Fruit fly (Drosophila melanogaster): Measurements from ENCODE around the gene RpL40.

The RpL40 gene

DNA sequence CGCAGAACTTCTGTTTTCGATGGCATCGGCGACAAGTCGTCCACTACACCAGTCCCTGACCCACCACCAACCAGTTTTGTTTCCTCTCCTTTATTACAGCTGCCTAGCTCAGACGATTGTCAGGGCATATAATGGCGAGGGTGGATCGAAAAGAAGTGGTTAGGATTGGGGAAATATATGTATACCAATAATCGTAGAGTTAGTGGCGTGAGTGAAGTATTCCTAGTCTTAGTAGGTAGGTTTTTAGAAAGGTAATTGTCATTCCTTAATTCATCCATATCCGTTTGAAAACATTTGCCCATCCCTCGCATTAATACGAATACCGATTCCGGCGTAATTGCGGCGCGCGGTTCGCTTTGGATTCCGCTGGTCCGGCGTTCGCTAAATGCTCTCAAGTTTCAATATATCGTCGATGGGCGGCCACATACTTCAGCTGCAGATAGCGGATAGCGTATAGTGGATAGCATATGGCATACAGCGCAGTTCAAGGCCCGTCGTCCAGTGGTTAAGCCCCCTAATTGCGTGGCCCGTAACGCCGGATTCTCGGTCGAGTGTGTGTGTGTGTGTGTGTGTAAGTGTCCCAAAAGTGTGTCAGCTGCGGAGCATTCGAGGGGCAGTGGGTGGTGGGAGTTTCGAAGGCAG lies 25.5 kb downstream of the RpL40 start (continued):
- no peak for TF ChIP-seq seq (GFP tag; IDR thresholded peaks at IDR 0.05)
- TF ChIP-seq CG8290 (GFP tag; optimal IDR thresholded peaks at IDR 0.05) = no peak
- peak in 1 of 2 experiments; percentile 46 for TF ChIP-seq CG8290 (tag; optimal IDR thresholded peaks at IDR 0.05)
- TF ChIP-seq CG1603 (tag; optimal IDR thresholded peaks at IDR 0.05) = peak; percentile 39
- TF ChIP-seq CG17361 (GFP tag; IDR thresholded peaks at IDR 0.05) = 0 out of 3 replicates have a peak, but pooled peaks have one; percentile 17
- peak in 1 of 2 experiments; percentile 1 for TF ChIP-seq Pdp1 (GFP tag; optimal IDR thresholded peaks at IDR 0.05)
- TF ChIP-seq CoRest (tag; optimal IDR thresholded peaks at IDR 0.05) = peak; percentile 9

DNA sequence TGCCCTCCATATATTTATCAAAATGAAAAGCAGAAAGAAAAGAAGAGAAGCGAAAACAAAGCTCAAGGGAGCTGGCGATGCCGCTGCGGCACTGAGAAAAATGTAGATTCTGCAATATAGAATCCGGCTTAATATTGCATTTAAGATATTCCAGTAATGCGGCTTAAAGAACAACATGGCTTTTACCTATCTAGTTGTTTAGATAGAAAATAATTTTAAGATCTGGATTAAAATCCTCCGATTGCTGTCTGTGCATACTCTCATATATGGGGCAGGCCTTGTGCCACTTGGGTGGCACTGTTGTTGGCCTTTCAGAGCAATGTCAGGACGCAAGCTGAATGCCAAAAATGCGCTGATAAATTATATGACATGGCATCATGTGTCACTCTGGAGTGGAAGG lies 27.4 kb downstream of the RpL40 start:
- TF ChIP-seq CG11696 (GFP tag; IDR thresholded peaks at IDR 0.05) (0 out of 2 replicates have a peak, but pooled peaks have one; percentile 9), Opbp (GFP tag; IDR thresholded peaks at IDR 0.05; ENCODE audit: partially characterized antibody) (no peak), E2f2 (GFP tag; IDR thresholded peaks at IDR 0.05) (no peak), en (GFP tag; optimal IDR thresholded peaks at IDR 0.05) (no peak), Hand (GFP tag; optimal IDR thresholded peaks at IDR 0.05) (no peak), CG4730 (GFP tag; IDR thresholded peaks at IDR 0.05) (peak; percentile 9; the same call in 1 of the 2 replicates), Ets65A (GFP tag) (peak; percentile 49), CG12659 (GFP tag; optimal IDR thresholded peaks at IDR 0.05) (no peak), CTCF (GFP tag; optimal IDR thresholded peaks at IDR 0.05) (no peak), lab (GFP tag; optimal IDR thresholded peaks at IDR 0.05) (peak; percentile 28), HLH54F (GFP tag; optimal IDR thresholded peaks at IDR 0.05) (no peak), CG2712 (tag; optimal IDR thresholded peaks at IDR 0.05) (no peak), ssp (GFP tag; IDR thresholded peaks at IDR 0.05) (peak; percentile 5; the same call in 1 of the 2 replicates), CG16815 (GFP tag; optimal IDR thresholded peaks at IDR 0.05) (no peak), CG3847 (GFP tag; IDR thresholded peaks at IDR 0.05) (0 out of 2 replicates have a peak, but pooled peaks have one; percentile 7), CG14014 (GFP tag; IDR thresholded peaks at IDR 0.05) (peak; percentile 18; the same call in 1 of the 2 replicates), CG15601 (tag; optimal IDR thresholded peaks at IDR 0.05) (no peak), trh (GFP tag; optimal IDR thresholded peaks at IDR 0.05) (no peak), esg (GFP tag; conservative IDR thresholded peaks at IDR 0.05) (no peak), CG18599 (GFP tag; optimal IDR thresholded peaks at IDR 0.05) (peak; percentile 20), sens (GFP tag) (peak; percentile 59), CG1832 (GFP tag; optimal IDR thresholded peaks at IDR 0.05) (no peak), eve (GFP tag; optimal IDR thresholded peaks at IDR 0.05) (no peak), CG1792 (GFP tag; optimal IDR thresholded peaks at IDR 0.05) (no peak), CG17912 (GFP tag; optimal IDR thresholded peaks at IDR 0.05) (no peak), slbo (GFP tag; IDR thresholded peaks at IDR 0.05) (peak; percentile 27; the same call in 1 of the 2 replicates)

DNA sequence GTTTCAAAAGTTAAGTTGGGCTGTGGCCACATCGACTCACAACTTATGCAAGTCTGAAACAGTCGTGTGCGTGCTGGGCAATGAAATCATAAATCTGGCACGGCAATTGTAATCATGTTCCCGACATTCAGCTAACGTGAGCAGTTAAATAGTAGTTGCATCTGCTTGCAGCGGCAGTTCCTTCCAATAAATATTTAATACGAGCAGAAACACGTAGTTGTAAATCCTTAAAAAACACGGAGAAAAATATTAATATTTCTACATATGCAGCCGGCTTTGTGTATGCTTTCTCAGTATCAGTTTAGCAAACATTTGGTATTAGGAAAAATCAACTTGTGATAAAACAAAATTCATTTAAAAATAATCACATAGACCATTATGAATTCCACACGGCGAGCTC lies 29.8 kb downstream of the RpL40 start, which contains the start of gene CG15425:
Gene CG15425, plus strand, starts transcription at position 301 of the 400 bp plus-strand sequence.
- TF ChIP-seq Dip2 (GFP tag; IDR thresholded peaks at IDR 0.05) (no peak), CG1529 (GFP tag; optimal IDR thresholded peaks at IDR 0.05) (no peak), tx (GFP tag; optimal IDR thresholded peaks at IDR 0.05) (no peak), CG6175 (GFP tag; IDR thresholded peaks at IDR 0.05) (no peak), CG4404 (GFP tag; IDR thresholded peaks at IDR 0.05) (no peak), Ets65A (GFP tag) (peak; percentile 22), rib (GFP tag; IDR thresholded peaks at IDR 0.05) (no peak), Fer3 (tag; optimal IDR thresholded peaks at IDR 0.05) (no peak), CG13123 (GFP tag; optimal IDR thresholded peaks at IDR 0.05) (no peak)

All from whole organism, embryonic.